Worm (Caenorhabditis elegans) whole organism, late embryonic: ENCODE measurements around the gene F20G2.5.

ENCODE experiments used
- C08G9.2 ChIP-seq: sonication (generic microtip); optimal IDR thresholded peaks from 2 replicates; lab custom pipeline; 2016; ENCODE audit warnings: mild to moderate bottlenecking, missing genetic modification characterization, moderate library complexity, missing compliant biosample characterization
- F13H6.1 ChIP-seq: sonication (generic microtip); optimal IDR thresholded peaks from 2 replicates; lab custom pipeline; 2016; ENCODE audit warnings: missing genetic modification characterization, missing compliant biosample characterization
- K09A11.1 ChIP-seq: sonication (generic microtip); optimal IDR thresholded peaks from 2 replicates; lab custom pipeline; 2017; ENCODE audit warnings: antibody characterized with exemption, mild to moderate bottlenecking, missing genetic modification characterization, missing compliant biosample characterization; ENCODE audit not compliant: insufficient read depth
- T23F11.4 ChIP-seq: fragments of 200-800 bp; sonication (Bioruptor generic); optimal IDR thresholded peaks from 2 replicates; lab custom pipeline; 2018; ENCODE audit warnings: mild to moderate bottlenecking, missing genetic modification characterization, missing compliant biosample characterization
- Y22D7AL.16 ChIP-seq: sonication (generic microtip); optimal IDR thresholded peaks from 2 replicates; lab custom pipeline; 2016; ENCODE audit warnings: missing genetic modification characterization, missing compliant biosample characterization
- ahr-1 ChIP-seq: sonication (generic microtip); optimal IDR thresholded peaks from 2 replicates; lab custom pipeline; 2016; ENCODE audit warnings: missing genetic modification characterization, missing compliant biosample characterization
- ama-1 ChIP-seq: fragments of 150-350 bp; optimal IDR thresholded peaks from 2 replicates; lab custom pipeline; 2014
- ceh-14 ChIP-seq: sonication (generic microtip); optimal IDR thresholded peaks from 2 replicates; lab custom pipeline; 2016; ENCODE audit warnings: missing genotype, missing genetic modification characterization, missing compliant biosample characterization
- ceh-18 ChIP-seq: sonication (generic microtip); optimal IDR thresholded peaks from 2 replicates; lab custom pipeline; 2016; ENCODE audit warnings: missing genetic modification characterization, missing compliant biosample characterization
- ceh-24 ChIP-seq: sonication (generic microtip); optimal IDR thresholded peaks from 2 replicates; lab custom pipeline; 2016; ENCODE audit warnings: mild to moderate bottlenecking, missing genetic modification characterization, missing compliant biosample characterization
- ceh-30 ChIP-seq: fragments of 150-350 bp; optimal IDR thresholded peaks from 2 replicates; lab custom pipeline; 2014; ENCODE audit warnings: missing biosample characterization, missing genetic modification characterization
- ceh-31 ChIP-seq: sonication (generic microtip); optimal IDR thresholded peaks from 2 replicates; lab custom pipeline; 2016; ENCODE audit warnings: missing genetic modification characterization, missing compliant biosample characterization
- ceh-34 ChIP-seq: sonication (generic microtip); optimal IDR thresholded peaks from 2 replicates; lab custom pipeline; 2016; ENCODE audit warnings: mild to moderate bottlenecking, missing genetic modification characterization, missing compliant biosample characterization
- ceh-48 ChIP-seq: sonication (generic microtip); optimal IDR thresholded peaks from 2 replicates; lab custom pipeline; 2016; ENCODE audit warnings: missing genetic modification characterization, inconsistent platforms, missing compliant biosample characterization
- ceh-9 ChIP-seq: sonication (generic microtip); optimal IDR thresholded peaks from 2 replicates; lab custom pipeline; 2016; ENCODE audit warnings: mild to moderate bottlenecking, missing genetic modification characterization, inconsistent platforms, missing compliant biosample characterization
- che-1 ChIP-seq: sonication (generic microtip); optimal IDR thresholded peaks from 2 replicates; lab custom pipeline; 2016; ENCODE audit warnings: mild to moderate bottlenecking, missing genetic modification characterization, missing compliant biosample characterization
- dve-1 ChIP-seq: sonication (generic microtip); optimal IDR thresholded peaks from 2 replicates; lab custom pipeline; 2017; ENCODE audit warnings: antibody characterized with exemption, mild to moderate bottlenecking, missing genetic modification characterization, missing compliant biosample characterization
- elt-2 ChIP-seq: sonication (generic microtip); optimal IDR thresholded peaks from 2 replicates; lab custom pipeline; 2016; ENCODE audit warnings: missing genetic modification reagents, missing genetic modification characterization, missing compliant biosample characterization
- ets-4 ChIP-seq: sonication (generic microtip); optimal IDR thresholded peaks from 2 replicates; lab custom pipeline; 2016; ENCODE audit warnings: missing genetic modification characterization, missing compliant biosample characterization
- fax-1 ChIP-seq: sonication (generic microtip); optimal IDR thresholded peaks from 2 replicates; lab custom pipeline; 2016; ENCODE audit warnings: missing genotype, missing genetic modification characterization, missing compliant biosample characterization
- hlh-13 ChIP-seq: fragments of 200-800 bp; sonication (Bioruptor generic); optimal IDR thresholded peaks from 2 replicates; lab custom pipeline; 2018; ENCODE audit warnings: mild to moderate bottlenecking, missing genetic modification characterization, missing compliant biosample characterization
- hlh-15 ChIP-seq: sonication (generic microtip); optimal IDR thresholded peaks from 2 replicates; lab custom pipeline; 2016; ENCODE audit warnings: missing genetic modification characterization, missing compliant biosample characterization
- hlh-30 ChIP-seq: sonication (generic microtip); optimal IDR thresholded peaks from 2 replicates; lab custom pipeline; 2017; ENCODE audit warnings: antibody characterized with exemption, missing genetic modification characterization, missing compliant biosample characterization; ENCODE audit not compliant: insufficient read depth
- hlh-6 ChIP-seq: sonication (generic microtip); optimal IDR thresholded peaks from 2 replicates; lab custom pipeline; 2016; ENCODE audit warnings: missing genotype, missing genetic modification characterization, missing compliant biosample characterization
- hlh-8 ChIP-seq: sonication (generic microtip); optimal IDR thresholded peaks from 2 replicates; lab custom pipeline; 2016; ENCODE audit warnings: missing genotype, missing genetic modification characterization, missing compliant biosample characterization
- lim-6 ChIP-seq: sonication (generic microtip); optimal IDR thresholded peaks from 2 replicates; lab custom pipeline; 2016; ENCODE audit warnings: missing genetic modification characterization, missing compliant biosample characterization
- lin-11 ChIP-seq: fragments of 200-800 bp; sonication (Bioruptor generic); optimal IDR thresholded peaks from 2 replicates; lab custom pipeline; 2018; ENCODE audit warnings: mild to moderate bottlenecking, missing genetic modification characterization, missing compliant biosample characterization
- nfya-1 ChIP-seq: sonication (generic microtip); optimal IDR thresholded peaks from 2 replicates; lab custom pipeline; 2017; ENCODE audit warnings: missing genetic modification characterization, mild to moderate bottlenecking, missing compliant biosample characterization, antibody characterized with exemption, moderate library complexity
- nhr-232 ChIP-seq: sonication (generic microtip); optimal IDR thresholded peaks from 2 replicates; lab custom pipeline; 2016; ENCODE audit warnings: missing genetic modification characterization, missing compliant biosample characterization
- odd-2 ChIP-seq: sonication (generic microtip); optimal IDR thresholded peaks from 2 replicates; lab custom pipeline; 2017; ENCODE audit warnings: antibody characterized with exemption, mild to moderate bottlenecking, missing genetic modification characterization, missing compliant biosample characterization
- pag-3 ChIP-seq: sonication (generic microtip); optimal IDR thresholded peaks from 2 replicates; lab custom pipeline; 2016; ENCODE audit warnings: missing compliant biosample characterization, missing genetic modification characterization, borderline replicate concordance
- pax-1 ChIP-seq: fragments of 150-350 bp; optimal IDR thresholded peaks from 2 replicates; lab custom pipeline; 2014; ENCODE audit warnings: missing biosample characterization, missing genetic modification characterization
- pha-2 ChIP-seq: sonication (generic microtip); optimal IDR thresholded peaks from 2 replicates; lab custom pipeline; 2017; ENCODE audit warnings: mild to moderate bottlenecking, missing genetic modification characterization, missing compliant biosample characterization
- pros-1 ChIP-seq: fragments of 150-350 bp; optimal IDR thresholded peaks from 2 replicates; lab custom pipeline; 2014; ENCODE audit warnings: missing biosample characterization, missing genetic modification reagents, missing genetic modification characterization
- rnt-1 ChIP-seq: sonication (generic microtip); optimal IDR thresholded peaks from 2 replicates; lab custom pipeline; 2016; ENCODE audit warnings: missing genetic modification characterization, missing compliant biosample characterization
- sox-4 ChIP-seq: sonication (generic microtip); optimal IDR thresholded peaks from 2 replicates; lab custom pipeline; 2017; ENCODE audit warnings: mild to moderate bottlenecking, missing genetic modification characterization, inconsistent platforms, missing compliant biosample characterization
- syd-9 ChIP-seq: sonication (generic microtip); optimal IDR thresholded peaks from 2 replicates; lab custom pipeline; 2016; ENCODE audit warnings: mild to moderate bottlenecking, missing genetic modification characterization, moderate library complexity, missing compliant biosample characterization
- unc-3 ChIP-seq, 2 experiments: fragments of 200-800 bp in 1 of 2; sonication (Bioruptor generic) in 1 of 2; sonication (generic microtip) in 1 of 2; conservative IDR thresholded peaks in 1 of 2; optimal IDR thresholded peaks in 1 of 2; 2 replicates each; pipeline versions ENCODE4 v1.3.6 to Lab custom; 2016 to 2022; ENCODE audit warnings: missing compliant biosample characterization in 2 of 2, missing genetic modification characterization in 2 of 2, missing genetic modification reagents in 1 of 2
- unc-86 ChIP-seq: sonication (generic microtip); optimal IDR thresholded peaks from 2 replicates; lab custom pipeline; 2016; ENCODE audit warnings: missing genetic modification characterization, missing compliant biosample characterization
- zip-5 ChIP-seq: sonication (generic microtip); optimal IDR thresholded peaks from 2 replicates; lab custom pipeline; 2016; ENCODE audit warnings: missing genetic modification characterization, missing compliant biosample characterization
- ztf-16 ChIP-seq: sonication (generic microtip); optimal IDR thresholded peaks from 2 replicates; lab custom pipeline; 2017; ENCODE audit warnings: missing genetic modification characterization, missing compliant biosample characterization

The F20G2.5 gene

ce11 chrV:13771209-13771608 is at the start of gene F20G2.5:
Gene F20G2.5, plus strand, starts transcription at chrV:13771509.
- no peak for TF ChIP-seq K09A11.1
- TF ChIP-seq sox-4 (tag; lab: Kevin White, UChicago): no peak
- TF ChIP-seq ceh-31 (tag; lab: Kevin White, UChicago): no peak
- TF ChIP-seq nfya-1 (tag; lab: Kevin White, UChicago): no peak
- TF ChIP-seq pros-1 (tag; lab: Kevin White, UChicago): no peak
- no peak for TF ChIP-seq lim-6 (tag; lab: Kevin White, UChicago)
- TF ChIP-seq odd-2 (tag; lab: Kevin White, UChicago): no peak
- TF ChIP-seq zip-5 (tag; lab: Kevin White, UChicago): no peak
- TF ChIP-seq ceh-34 (tag; lab: Kevin White, UChicago): no peak

- no peak for TF ChIP-seq elt-2 (tag; lab: Kevin White, UChicago)
- no peak for TF ChIP-seq ama-1 (lab: Kevin White, UChicago)
- TF ChIP-seq ceh-14 (tag; lab: Kevin White, UChicago): no peak
- TF ChIP-seq unc-86: no peak
- TF ChIP-seq ztf-16 (tag; lab: Kevin White, UChicago): no peak
- TF ChIP-seq T23F11.4 (GFP tag; lab: Kevin White, UChicago): no peak
These were observed 46.5 kb upstream of the F20G2.5 start, which contains the start of gene F35E12.2 for ce11 chrV:13724781-13725180. Gene F35E12.2, minus strand, starts transcription at chrV:13724881.

ce11 chrV:13725574-13725973 is 45.7 kb upstream of the F20G2.5 start, which contains the start of gene fbxa-181:
Gene fbxa-181, plus strand, starts transcription at chrV:13725874.
- no peak for TF ChIP-seq ets-4 (tag; lab: Kevin White, UChicago)
- TF ChIP-seq ceh-31 (tag; lab: Kevin White, UChicago): no peak
- no peak for TF ChIP-seq hlh-15 (tag; lab: Kevin White, UChicago)
- TF ChIP-seq pax-1 (tag; lab: Kevin White, UChicago): no peak
- TF ChIP-seq T23F11.4 (GFP tag; lab: Kevin White, UChicago): no peak
- TF ChIP-seq dve-1 (tag; lab: Kevin White, UChicago): no peak
- TF ChIP-seq hlh-8 (tag; lab: Kevin White, UChicago): no peak
- no peak for TF ChIP-seq ztf-16 (tag; lab: Kevin White, UChicago)
- no peak for TF ChIP-seq ceh-18 (tag; lab: Kevin White, UChicago)
- no peak for TF ChIP-seq hlh-6 (tag; lab: Kevin White, UChicago)
- TF ChIP-seq pha-2 (tag; lab: Kevin White, UChicago): no peak
- TF ChIP-seq ceh-30: no peak
- TF ChIP-seq hlh-13 (GFP tag; lab: Kevin White, UChicago): no peak
- no peak for TF ChIP-seq ahr-1 (tag; lab: Kevin White, UChicago)
- no peak for TF ChIP-seq odd-2 (tag; lab: Kevin White, UChicago)
- no peak for TF ChIP-seq C08G9.2 (tag; lab: Kevin White, UChicago)
- TF ChIP-seq F13H6.1 (tag; lab: Kevin White, UChicago): no peak
- no peak for TF ChIP-seq ceh-34 (tag; lab: Kevin White, UChicago)

- TF ChIP-seq ceh-9 (no peak), pha-2 (tag; lab: Kevin White, UChicago) (no peak), lin-11 (tag; lab: Kevin White, UChicago) (no peak), fax-1 (tag; lab: Kevin White, UChicago) (no peak), ceh-48 (tag; lab: Kevin White, UChicago) (no peak), syd-9 (no peak), unc-3 (GFP tag; conservative IDR thresholded peaks at IDR 0.05; lab: Robert Waterston, UW) (no peak), unc-3 (tag; optimal IDR thresholded peaks at IDR 0.05; lab: Kevin White, UChicago) (no peak), F13H6.1 (tag; lab: Kevin White, UChicago) (no peak), Y22D7AL.16 (tag; lab: Kevin White, UChicago) (no peak), hlh-30 (no peak), ceh-24 (tag; lab: Kevin White, UChicago) (no peak), che-1 (tag; lab: Kevin White, UChicago) (no peak), pag-3 (tag; lab: Kevin White, UChicago) (no peak), rnt-1 (tag; lab: Kevin White, UChicago) (no peak), nhr-232 (tag; lab: Kevin White, UChicago) (no peak)
These were observed 40.5 kb upstream of the F20G2.5 start, which contains the start of gene dct-17 for ce11 chrV:13730762-13731161. Gene dct-17, minus strand, starts transcription at chrV:13730784.
